Worm (Caenorhabditis elegans) whole organism, L4 larva: Measurements from ENCODE around the gene Y54F10AR.2.

Experiments used
- D1046.2 ChIP-seq: fragments of 200-800 bp; sonication (Bioruptor generic); IDR thresholded peaks from 2 replicates; pipeline ENCODE4 v1.3.6; 2022; ENCODE audit warnings: missing genetic modification characterization, missing compliant biosample characterization
- F37D6.2 ChIP-seq: sonication (generic microtip); optimal IDR thresholded peaks from 2 replicates; lab custom pipeline; 2016; ENCODE audit warnings: mild to moderate bottlenecking, missing genetic modification characterization, missing compliant biosample characterization
- R02D3.7 ChIP-seq: fragments of 150-350 bp; sonication (generic microtip); optimal IDR thresholded peaks from 3 replicates; lab custom pipeline; 2014; ENCODE audit warnings: missing biosample characterization, missing genetic modification characterization
- aha-1 ChIP-seq: fragments of 150-350 bp; peaks from one replicate; lab custom pipeline; 2014; ENCODE audit warnings: missing biosample characterization, missing genetic modification characterization
- ama-1 ChIP-seq: fragments of 150-350 bp; optimal IDR thresholded peaks from 2 replicates; lab custom pipeline; 2014; ENCODE audit warnings: inconsistent platforms, mixed read lengths
- arid-1 ChIP-seq: fragments of 200-800 bp; sonication (Bioruptor generic); conservative IDR thresholded peaks from 2 replicates; pipeline ENCODE4 v1.3.6; 2022; ENCODE audit warnings: missing genetic modification reagents, missing genetic modification characterization, missing compliant biosample characterization
- ceh-28 ChIP-seq: fragments of 150-350 bp; optimal IDR thresholded peaks from 2 replicates; lab custom pipeline; 2014; ENCODE audit warnings: missing biosample characterization, missing genetic modification reagents, missing genetic modification characterization
- ceh-32 ChIP-seq: sonication (generic microtip); optimal IDR thresholded peaks from 2 replicates; lab custom pipeline; 2016; ENCODE audit warnings: mild to moderate bottlenecking, missing genetic modification characterization, missing compliant biosample characterization; ENCODE audit not compliant: poor library complexity
- ceh-44 ChIP-seq: fragments of 200-800 bp; sonication (Bioruptor generic); IDR thresholded peaks from 2 replicates; pipeline ENCODE4 v1.3.6; 2022; ENCODE audit warnings: missing genetic modification reagents, missing genetic modification characterization, missing compliant biosample characterization
- ceh-62 ChIP-seq: sonication (generic microtip); optimal IDR thresholded peaks from 2 replicates; lab custom pipeline; 2017; ENCODE audit warnings: missing biosample characterization, missing genetic modification characterization
- daf-12 ChIP-seq: fragments of 150-350 bp; optimal IDR thresholded peaks from 2 replicates; lab custom pipeline; 2014; ENCODE audit warnings: missing biosample characterization, missing genetic modification reagents, missing genetic modification characterization
- dmd-8 ChIP-seq: fragments of 200-800 bp; sonication (Bioruptor generic); IDR thresholded peaks from 2 replicates; pipeline ENCODE4 v1.3.6; 2022; ENCODE audit warnings: missing genetic modification characterization, missing compliant biosample characterization
- fkh-10 ChIP-seq: fragments of 150-350 bp; optimal IDR thresholded peaks from 2 replicates; lab custom pipeline; 2014; ENCODE audit warnings: missing biosample characterization, missing genetic modification reagents, missing genetic modification characterization
- hif-1 ChIP-seq, 2 experiments: sonication (generic microtip); optimal IDR thresholded peaks; 2 replicates each; lab custom pipeline; 2016 to 2017; ENCODE audit warnings: missing compliant biosample characterization in 2 of 2, missing genetic modification characterization in 2 of 2, missing genetic modification reagents in 2 of 2, missing genotype in 2 of 2, mild to moderate bottlenecking in 1 of 2
- hlh-11 ChIP-seq: fragments of 200-800 bp; sonication (Bioruptor generic); optimal IDR thresholded peaks from 2 replicates; lab custom pipeline; 2018; ENCODE audit warnings: mild to moderate bottlenecking, missing genetic modification characterization, missing compliant biosample characterization
- hlh-30 ChIP-seq: sonication (generic microtip); optimal IDR thresholded peaks from 2 replicates; lab custom pipeline; 2017; ENCODE audit warnings: antibody characterized with exemption, mild to moderate bottlenecking, missing genetic modification characterization, missing compliant biosample characterization; ENCODE audit not compliant: insufficient read depth
- hmg-1.1 ChIP-seq: fragments of 200-800 bp; sonication (Bioruptor generic); IDR thresholded peaks from 2 replicates; pipeline ENCODE4 v1.3.6; 2022; ENCODE audit warnings: missing genetic modification reagents, missing genetic modification characterization, missing compliant biosample characterization
- jun-1 ChIP-seq: fragments of 150-350 bp; optimal IDR thresholded peaks from 2 replicates; lab custom pipeline; 2014; ENCODE audit warnings: missing biosample characterization, missing genetic modification reagents, missing genetic modification characterization
- lin-15B ChIP-seq: fragments of 150-350 bp; sonication (generic microtip); optimal IDR thresholded peaks from 3 replicates; lab custom pipeline; 2014; ENCODE audit warnings: missing biosample characterization, missing genetic modification characterization
- lsy-2 ChIP-seq, 2 experiments: fragments of 150-350 bp in 1 of 2; sonication (generic microtip) in 1 of 2; optimal IDR thresholded peaks; 2 replicates each; lab custom pipeline; 2014 to 2017; ENCODE audit warnings: missing biosample characterization in 2 of 2, missing genetic modification characterization in 2 of 2
- mdl-1 ChIP-seq, 2 experiments: fragments of 150-350 bp in 1 of 2; sonication (generic microtip) in 1 of 2; optimal IDR thresholded peaks; 2 replicates each; lab custom pipeline; 2014 to 2017; ENCODE audit warnings: missing biosample characterization in 2 of 2, missing genetic modification characterization in 2 of 2
- mdt-29 ChIP-seq: fragments of 200-800 bp; sonication (Bioruptor generic); IDR thresholded peaks from 2 replicates; pipeline ENCODE4 v1.3.6; 2022; ENCODE audit warnings: missing genetic modification reagents, missing genetic modification characterization, missing compliant biosample characterization
- mep-1 ChIP-seq: fragments of 150-350 bp; sonication (generic microtip); optimal IDR thresholded peaks from 3 replicates; lab custom pipeline; 2014; ENCODE audit warnings: missing biosample characterization, missing genetic modification characterization
- mes-2 ChIP-seq: sonication (generic microtip); optimal IDR thresholded peaks from 2 replicates; lab custom pipeline; 2016; ENCODE audit warnings: missing genotype, mild to moderate bottlenecking, missing genetic modification characterization, missing compliant biosample characterization; ENCODE audit not compliant: poor library complexity, severe bottlenecking
- mxl-2 ChIP-seq: fragments of 200-800 bp; sonication (Bioruptor generic); conservative IDR thresholded peaks from 2 replicates; pipeline ENCODE4 v1.3.6; 2022; ENCODE audit warnings: missing genetic modification reagents, missing genetic modification characterization, missing compliant biosample characterization
- mxl-3 ChIP-seq: fragments of 200-800 bp; sonication (Bioruptor generic); optimal IDR thresholded peaks from 2 replicates; lab custom pipeline; 2018; ENCODE audit warnings: mild to moderate bottlenecking, missing genetic modification characterization, missing compliant biosample characterization
- nhr-11 ChIP-seq: fragments of 150-350 bp; optimal IDR thresholded peaks from 2 replicates; lab custom pipeline; 2014; ENCODE audit warnings: missing biosample characterization, missing genetic modification characterization
- nhr-41 ChIP-seq: fragments of 200-800 bp; sonication (Bioruptor generic); IDR thresholded peaks from 2 replicates; pipeline ENCODE4 v1.3.6; 2022; ENCODE audit warnings: missing genetic modification reagents, missing genetic modification characterization, missing compliant biosample characterization
- rbr-2 ChIP-seq: sonication (generic microtip); optimal IDR thresholded peaks from 2 replicates; lab custom pipeline; 2016; ENCODE audit warnings: missing genotype, missing genetic modification characterization, missing compliant biosample characterization
- set-16 ChIP-seq: fragments of 200-800 bp; sonication (Bioruptor generic); IDR thresholded peaks from 2 replicates; pipeline ENCODE4 v1.3.6; 2022; ENCODE audit warnings: missing genetic modification reagents, missing genetic modification characterization, missing compliant biosample characterization
- tra-1 ChIP-seq: fragments of 200-800 bp; sonication (Bioruptor generic); IDR thresholded peaks from 2 replicates; pipeline ENCODE4 v1.3.6; 2022; ENCODE audit warnings: missing genetic modification reagents, missing genetic modification characterization, missing compliant biosample characterization
- unc-62 ChIP-seq, 3 experiments: fragments of 150-350 bp in 1 of 3; sonication (generic microtip); optimal IDR thresholded peaks in 2 of 3; peaks in 1 of 3; 1 replicate in 1 of 3; 2 replicates in 2 of 3; lab custom pipeline; 2014 to 2017; ENCODE audit warnings: missing biosample characterization in 3 of 3, missing genetic modification characterization in 3 of 3, missing genetic modification reagents in 3 of 3, missing genotype in 1 of 3
- vab-7 ChIP-seq: fragments of 200-800 bp; sonication (Bioruptor generic); IDR thresholded peaks from 2 replicates; pipeline ENCODE4 v1.3.6; 2022; ENCODE audit warnings: missing genetic modification reagents, missing genetic modification characterization, missing compliant biosample characterization
- zfp-3 ChIP-seq: fragments of 200-800 bp; sonication (Bioruptor generic); conservative IDR thresholded peaks from 2 replicates; pipeline ENCODE4 v1.3.6; 2022; ENCODE audit warnings: missing genetic modification reagents, missing genetic modification characterization, missing compliant biosample characterization
- zip-2 ChIP-seq: fragments of 150-350 bp; optimal IDR thresholded peaks from 2 replicates; lab custom pipeline; 2014; ENCODE audit warnings: missing biosample characterization, missing genetic modification characterization

Y54F10AR.2 gene

DNA sequence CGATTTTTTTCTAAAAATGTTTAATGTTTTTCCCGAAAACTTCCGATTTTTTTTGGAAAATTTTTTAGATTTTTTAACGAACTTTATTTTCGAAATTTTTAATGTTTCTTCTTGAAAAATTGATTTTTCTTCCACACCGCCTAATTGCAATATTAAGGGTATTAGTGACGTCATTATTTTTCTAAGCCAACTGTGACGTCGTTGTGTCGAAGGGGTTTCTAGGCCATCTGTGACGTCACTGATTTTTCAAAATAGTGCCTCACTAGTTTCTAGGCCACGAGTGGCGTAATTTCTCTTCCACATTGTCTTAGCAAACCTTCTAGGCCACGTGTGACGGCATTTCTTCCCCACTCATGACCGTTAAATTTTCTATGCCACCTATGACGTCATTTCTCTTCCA, 19.4 kb downstream of the Y54F10AR.2 start:
- TF ChIP-seq unc-62 (GFP tag; optimal IDR thresholded peaks at IDR 0.05 in 1 of 2; lab: Kevin White, UChicago) = peak in 1 of 2 experiments; percentile 76
- TF ChIP-seq unc-62 (tag; optimal IDR thresholded peaks at IDR 0.05; lab: Kevin White, UChicago) = no peak
- no peak for TF ChIP-seq mxl-3 (GFP tag; lab: Kevin White, UChicago)

DNA sequence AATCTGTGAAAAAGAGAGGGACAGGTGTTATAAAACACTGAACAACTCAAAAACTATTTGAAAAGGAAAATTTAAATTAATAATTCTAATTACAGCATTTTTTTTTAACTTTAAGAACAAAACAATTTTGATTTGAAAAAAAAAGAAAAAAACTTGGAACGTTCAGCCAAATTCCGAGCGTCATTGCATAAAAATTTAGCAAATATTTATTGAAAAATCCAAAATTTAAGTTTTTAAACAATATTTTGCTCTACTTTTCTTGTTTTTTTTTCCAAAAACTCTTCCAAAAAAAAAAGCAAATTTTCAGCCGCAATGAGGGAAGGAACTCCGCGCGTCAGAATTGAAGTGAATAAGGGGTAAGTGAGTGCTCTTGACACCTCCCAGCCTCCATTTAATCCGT, 21.7 kb downstream of the Y54F10AR.2 start, which contains the start of gene feh-1:
Gene feh-1 (plus strand): TSS at position 301 of the 400 bp plus-strand sequence.
- TF ChIP-seq dmd-8 (GFP tag; lab: Robert Waterston, UW) (no peak), vab-7 (GFP tag; lab: Robert Waterston, UW) (no peak)

DNA sequence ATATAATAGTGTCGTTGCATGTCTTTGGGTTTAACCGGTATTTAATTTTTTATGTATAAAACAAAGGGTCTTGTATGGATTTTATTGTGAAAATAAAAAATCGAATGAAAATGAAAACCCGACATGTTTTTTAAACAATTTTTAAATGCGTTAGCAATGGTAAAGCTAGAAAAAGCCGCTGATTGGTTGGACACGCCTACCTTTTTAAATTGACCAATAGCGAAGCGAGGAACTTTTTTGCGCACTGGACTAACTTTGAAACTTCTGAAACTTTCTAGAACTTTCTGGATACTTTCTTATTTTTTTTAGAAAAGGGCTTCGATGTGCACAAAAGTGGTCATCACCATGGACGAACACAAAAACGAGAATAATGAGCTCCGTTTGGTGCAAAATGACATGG, 25.0 kb downstream of the Y54F10AR.2 start:
- no peak for TF ChIP-seq lsy-2 (tag; optimal IDR thresholded peaks at IDR 0.05; lab: Kevin White, UChicago)
- TF ChIP-seq zfp-3 = no peak
- no peak for TF ChIP-seq ceh-62
- TF ChIP-seq D1046.2 (GFP tag; lab: Robert Waterston, UW) = no peak
- TF ChIP-seq nhr-41 = no peak
- TF ChIP-seq R02D3.7 = no peak

DNA sequence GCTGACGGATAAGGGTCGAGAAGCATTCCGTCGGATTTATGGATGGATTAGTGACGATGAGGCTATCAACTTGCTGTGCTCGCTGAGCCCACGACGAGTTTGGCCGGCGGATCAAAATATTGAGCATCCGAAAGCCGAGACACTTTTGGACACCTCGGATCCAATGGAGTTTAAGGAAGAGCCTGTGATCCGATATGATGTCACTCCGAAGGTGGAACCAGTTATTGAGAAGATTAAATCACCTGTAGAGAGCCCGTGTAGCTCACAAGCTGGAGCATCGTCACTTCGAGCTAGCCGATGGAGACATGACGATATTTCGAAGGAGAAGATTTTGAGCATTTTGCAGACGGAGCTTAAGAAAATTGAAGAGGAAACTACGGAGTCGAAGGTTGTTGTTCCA, 30.8 kb downstream of the Y54F10AR.2 start:
- no peak for TF ChIP-seq ceh-28 (tag; lab: Kevin White, UChicago)
- TF ChIP-seq aha-1 (tag; lab: Kevin White, UChicago) = peak; percentile 93

DNA sequence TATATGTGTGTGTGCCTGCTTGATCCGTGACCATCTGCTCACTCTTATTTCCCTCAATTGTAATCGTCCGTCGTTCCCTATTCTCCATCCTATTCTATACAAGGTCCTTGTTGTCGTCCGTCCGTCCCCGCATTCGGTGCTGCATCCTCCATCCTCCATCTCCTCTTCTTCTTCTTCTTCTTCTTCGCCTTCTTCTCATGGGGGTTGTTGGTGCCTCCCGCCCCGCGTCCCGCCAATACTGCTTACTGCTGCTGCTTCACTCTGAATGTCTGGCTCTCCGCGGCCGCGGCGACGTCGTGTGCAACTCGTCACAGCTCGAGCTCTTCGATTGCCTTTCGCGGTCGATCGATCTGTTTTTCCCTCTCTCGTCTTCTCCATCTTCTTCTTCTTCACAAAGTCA, 36.2 kb downstream of the Y54F10AR.2 start:
- peak in 1 of 2 experiments; percentile 32 for TF ChIP-seq hif-1 (tag; optimal IDR thresholded peaks at IDR 0.05; lab: Kevin White, UChicago)
- peak; percentile 59 for TF ChIP-seq hmg-1.1
- TF ChIP-seq mdt-29 (GFP tag; lab: Robert Waterston, UW) = 0 out of 2 replicates have a peak, but pooled peaks have one; percentile 24
- TF ChIP-seq aha-1 (tag; lab: Kevin White, UChicago) = peak; percentile 74
- no peak for TF ChIP-seq nhr-11
- no peak for TF ChIP-seq daf-12 (tag; lab: Kevin White, UChicago)
- TF ChIP-seq mxl-2 (GFP tag; lab: Robert Waterston, UW) = no peak
- TF ChIP-seq zip-2 (tag; lab: Kevin White, UChicago) = no peak
- TF ChIP-seq ceh-32 (tag; lab: Kevin White, UChicago) = no peak
- peak; percentile 93 for TF ChIP-seq set-16 (GFP tag; lab: Robert Waterston, UW)
- TF ChIP-seq F37D6.2 (tag; lab: Kevin White, UChicago) = peak; percentile 52
- TF ChIP-seq lin-15B (tag; lab: Kevin White, UChicago) = no peak
- TF ChIP-seq mep-1 (tag; lab: Kevin White, UChicago) = peak; percentile 60
- no peak for TF ChIP-seq tra-1 (GFP tag; lab: Robert Waterston, UW)
- peak; percentile 73 for TF ChIP-seq hlh-30 (tag; lab: Kevin White, UChicago)
- peak; percentile 2 for TF ChIP-seq hlh-11 (tag; lab: Kevin White, UChicago)
- TF ChIP-seq mes-2 (tag; lab: Kevin White, UChicago) = peak; percentile 33
- no peak for TF ChIP-seq ama-1 (lab: Kevin White, UChicago)
- peak; percentile 66 for TF ChIP-seq rbr-2
- TF ChIP-seq arid-1 (GFP tag; lab: Robert Waterston, UW) = no peak
- TF ChIP-seq fkh-10 = peak; percentile 57
- TF ChIP-seq jun-1 (tag; lab: Kevin White, UChicago) = no peak
- peak; percentile 25; the same call in 1 of the 2 replicates for TF ChIP-seq ceh-44 (GFP tag; lab: Robert Waterston, UW)
- peak; percentile 11 to 56 for TF ChIP-seq lsy-2 (tag; optimal IDR thresholded peaks at IDR 0.05; lab: Kevin White, UChicago)
- TF ChIP-seq unc-62 (GFP tag; optimal IDR thresholded peaks at IDR 0.05 in 1 of 2; lab: Kevin White, UChicago) = peak in 1 of 2 experiments; percentile 25
- no peak for TF ChIP-seq unc-62 (tag; optimal IDR thresholded peaks at IDR 0.05; lab: Kevin White, UChicago)
- TF ChIP-seq mdl-1 (tag; optimal IDR thresholded peaks at IDR 0.05; lab: Kevin White, UChicago) = peak in 1 of 2 experiments; percentile 19
